Fruit fly (Drosophila melanogaster) whole organism, pupa: ENCODE data around the gene amd.
A peak's percentile ranks its signal among the peaks of the same experiment; 100 is the strongest.

ENCODE experiments used
- CG10348 ChIP-seq: fragments of 200-800 bp; sonication (Bioruptor generic); IDR thresholded peaks from 2 replicates; pipeline ENCODE4 v1.3.6; 2022; ENCODE audit warnings: missing biosample characterization, missing genetic modification characterization
- CG34367 ChIP-seq: fragments of 200-800 bp; sonication (Bioruptor generic); optimal IDR thresholded peaks from 2 replicates; lab custom pipeline; 2018; ENCODE audit warnings: missing biosample characterization, mild to moderate bottlenecking, missing genetic modification characterization
- CG4496 ChIP-seq: fragments of 200-800 bp; sonication (Bioruptor generic); IDR thresholded peaks from 3 replicates; pipeline ENCODE4 v1.3.6; 2022; ENCODE audit warnings: missing biosample characterization, missing genetic modification characterization
- CG8159 ChIP-seq: fragments of 200-800 bp; sonication (Bioruptor generic); optimal IDR thresholded peaks from 3 replicates; lab custom pipeline; 2018; ENCODE audit warnings: missing biosample characterization, mild to moderate bottlenecking, missing genetic modification characterization, moderate library complexity
- CG9948 ChIP-seq: fragments of 200-800 bp; sonication (Bioruptor generic); optimal IDR thresholded peaks from 2 replicates; lab custom pipeline; 2018; ENCODE audit warnings: missing biosample characterization, mild to moderate bottlenecking, missing genetic modification characterization, moderate library complexity
- gl ChIP-seq: fragments of 200-800 bp; sonication (Bioruptor generic); optimal IDR thresholded peaks from 2 replicates; lab custom pipeline; 2018; ENCODE audit warnings: missing biosample characterization, mild to moderate bottlenecking, missing genetic modification characterization
- rn ChIP-seq: fragments of 200-800 bp; sonication (Bioruptor generic); IDR thresholded peaks from 2 replicates; pipeline ENCODE4 v1.3.6; 2022; ENCODE audit warnings: missing biosample characterization, missing genetic modification characterization

DNA sequence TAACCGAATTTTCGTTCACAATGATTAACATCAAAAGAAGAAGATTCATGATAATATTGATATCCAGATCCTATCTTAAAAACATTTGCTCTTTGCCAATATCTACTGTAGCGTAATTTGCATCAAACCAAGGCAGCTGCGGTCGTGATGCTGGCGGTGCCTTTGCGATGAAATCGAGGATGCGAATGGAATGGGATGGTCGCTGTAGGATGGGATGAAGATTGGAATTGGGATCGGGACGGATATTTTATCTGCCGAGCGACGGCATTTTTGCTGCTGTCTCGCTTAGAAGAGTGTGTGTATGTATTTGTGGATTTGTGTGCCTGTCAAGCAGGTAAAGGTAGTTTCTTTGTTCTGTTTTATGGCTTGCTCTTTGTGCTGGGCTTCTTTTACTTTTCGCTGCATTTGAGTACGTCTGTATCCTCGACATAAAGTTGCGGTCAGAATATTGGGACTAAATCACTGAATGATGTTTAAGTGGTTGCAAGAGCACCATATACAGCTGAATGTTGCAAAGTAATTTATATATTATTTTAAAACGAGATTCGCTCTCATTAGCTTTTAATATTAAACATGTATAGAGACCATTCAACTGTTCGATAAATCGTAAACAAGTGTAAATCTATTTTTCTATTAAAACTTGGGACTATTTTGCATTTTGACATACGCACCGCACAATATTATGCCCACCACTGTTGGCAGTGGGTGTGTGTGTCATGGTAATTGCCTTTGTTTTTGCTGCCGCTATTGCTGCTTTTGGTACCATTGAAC is 52.6 kb downstream of the amd start:
- TF ChIP-seq CG8159 (tag; lab: Kevin White, UChicago) (peak; percentile 35), CG10348 (GFP tag; lab: Robert Waterston, UW) (no peak), CG34367 (tag; lab: Kevin White, UChicago) (peak; percentile 57), gl (no peak), CG9948 (tag; lab: Kevin White, UChicago) (peak; percentile 52), rn (peak; percentile 43; the same call in 1 of the 2 replicates), CG4496 (GFP tag; lab: Robert Waterston, UW) (peak; percentile 27; the same call in 1 of the 3 replicates)
